Worm (Caenorhabditis elegans): Measurements from ENCODE around the gene fbxa-158.
A peak's percentile ranks its signal among the peaks of the same experiment; 100 is the strongest.

fbxa-158 gene

DNA sequence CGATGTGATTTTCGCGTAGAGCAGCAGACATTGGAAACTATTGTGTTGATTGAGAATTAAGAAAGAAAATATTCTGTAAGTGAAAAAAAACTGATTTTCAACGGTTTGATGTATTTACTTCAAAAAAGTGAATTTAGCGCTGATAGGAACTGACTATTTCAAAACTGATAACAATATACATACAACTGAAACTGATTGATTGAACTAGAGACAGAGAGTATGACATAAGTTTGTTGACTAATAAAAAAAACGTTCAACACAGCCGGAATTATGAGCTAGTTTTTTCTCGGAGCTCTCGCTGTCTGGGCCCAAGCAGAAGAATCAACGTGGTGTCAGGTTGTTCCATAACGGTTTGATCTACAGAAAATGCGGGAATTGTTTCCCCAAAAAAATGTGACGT, 7.1 kb downstream of the fbxa-158 start, which contains the start of gene fbxa-164:
fbxa-164 (minus strand) TSS at position 101 of the 400 bp plus-strand sequence.
- TF ChIP-seq mep-1 (tag; optimal IDR thresholded peaks at IDR 0.05) (no peak), sptf-1 (tag; optimal IDR thresholded peaks at IDR 0.05) (no peak), snpc-4 (tag; optimal IDR thresholded peaks at IDR 0.05) (no peak)

ce11 chrII:1610630-1611029, 10.4 kb downstream of the fbxa-158 start, which contains the start of gene fbxa-163:
fbxa-163 (minus strand) TSS chrII:1610730.
- TF ChIP-seq lin-32 (GFP tag; optimal IDR thresholded peaks at IDR 0.05) = no peak
- TF ChIP-seq zip-8 (tag; optimal IDR thresholded peaks at IDR 0.05) = no peak
- TF ChIP-seq nhr-28 (tag; optimal IDR thresholded peaks at IDR 0.05) = no peak
- TF ChIP-seq cnd-1 (tag; optimal IDR thresholded peaks at IDR 0.05) = no peak
- TF ChIP-seq tbx-8 (GFP tag; optimal IDR thresholded peaks at IDR 0.05) = no peak
- no peak for TF ChIP-seq elt-3 (tag; optimal IDR thresholded peaks at IDR 0.05)
- TF ChIP-seq unc-120 (tag; optimal IDR thresholded peaks at IDR 0.05; ENCODE audit: poor library complexity, severe bottlenecking) = no peak
- no peak for TF ChIP-seq snpc-4 (tag; optimal IDR thresholded peaks at IDR 0.05)
- TF ChIP-seq nhr-12 (tag; optimal IDR thresholded peaks at IDR 0.05) = no peak
- no peak for TF ChIP-seq nhr-2 (tag; optimal IDR thresholded peaks at IDR 0.05)
- no peak for TF ChIP-seq flh-1 (GFP tag; optimal IDR thresholded peaks at IDR 0.05)
- no peak for TF ChIP-seq ham-2 (GFP tag; optimal IDR thresholded peaks at IDR 0.05)
- TF ChIP-seq hlh-1 (tag; optimal IDR thresholded peaks at IDR 0.05) = no peak
- no peak for TF ChIP-seq nhr-76 (tag; optimal IDR thresholded peaks at IDR 0.05)

DNA sequence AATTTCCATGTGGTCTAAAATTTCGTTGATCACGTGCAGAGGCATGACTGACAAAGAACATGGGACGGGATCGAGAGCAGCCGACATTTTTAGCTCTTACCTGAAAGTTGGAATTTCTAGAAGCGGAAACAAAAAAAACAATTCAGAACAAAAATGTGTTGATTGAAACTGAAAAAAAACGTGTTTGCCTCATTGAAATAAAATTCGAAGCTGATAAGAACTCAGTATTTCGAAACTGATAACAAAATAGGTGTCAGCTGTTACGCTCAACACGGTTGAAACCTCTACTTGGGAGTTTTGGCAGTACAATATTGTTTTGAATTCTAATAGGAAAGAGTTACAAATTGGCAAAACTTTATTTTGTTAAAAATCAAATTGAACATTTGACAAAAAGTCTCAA, 12.2 kb downstream of the fbxa-158 start:
- no peak for TF ChIP-seq lin-13 (tag; optimal IDR thresholded peaks at IDR 0.05)
- no peak for TF ChIP-seq drap-1 (GFP tag; optimal IDR thresholded peaks at IDR 0.05)
- TF ChIP-seq ceh-83 (GFP tag; optimal IDR thresholded peaks at IDR 0.05) = no peak
- TF ChIP-seq mep-1 (tag; optimal IDR thresholded peaks at IDR 0.05) = no peak
- TF ChIP-seq flh-1 (GFP tag; optimal IDR thresholded peaks at IDR 0.05) = no peak
- no peak for TF ChIP-seq mls-2 (tag; optimal IDR thresholded peaks at IDR 0.05)
- no peak for TF ChIP-seq tbx-8 (GFP tag; optimal IDR thresholded peaks at IDR 0.05)
- TF ChIP-seq ceh-39 (tag; optimal IDR thresholded peaks at IDR 0.05) = no peak
- no peak for TF ChIP-seq blmp-1 (tag; optimal IDR thresholded peaks at IDR 0.05)
- TF ChIP-seq nhr-28 (tag; optimal IDR thresholded peaks at IDR 0.05) = no peak
- no peak for TF ChIP-seq unc-39 (tag; optimal IDR thresholded peaks at IDR 0.05)
- no peak for TF ChIP-seq unc-62 (GFP tag; optimal IDR thresholded peaks at IDR 0.05)
- TF ChIP-seq nhr-237 (tag; optimal IDR thresholded peaks at IDR 0.05) = no peak
- no peak for TF ChIP-seq sem-2 (GFP tag; optimal IDR thresholded peaks at IDR 0.05)
- no peak for TF ChIP-seq zip-8 (tag; optimal IDR thresholded peaks at IDR 0.05)
- no peak for TF ChIP-seq nhr-76 (tag; optimal IDR thresholded peaks at IDR 0.05)
- no peak for TF ChIP-seq bed-3 (GFP tag; optimal IDR thresholded peaks at IDR 0.05)

DNA sequence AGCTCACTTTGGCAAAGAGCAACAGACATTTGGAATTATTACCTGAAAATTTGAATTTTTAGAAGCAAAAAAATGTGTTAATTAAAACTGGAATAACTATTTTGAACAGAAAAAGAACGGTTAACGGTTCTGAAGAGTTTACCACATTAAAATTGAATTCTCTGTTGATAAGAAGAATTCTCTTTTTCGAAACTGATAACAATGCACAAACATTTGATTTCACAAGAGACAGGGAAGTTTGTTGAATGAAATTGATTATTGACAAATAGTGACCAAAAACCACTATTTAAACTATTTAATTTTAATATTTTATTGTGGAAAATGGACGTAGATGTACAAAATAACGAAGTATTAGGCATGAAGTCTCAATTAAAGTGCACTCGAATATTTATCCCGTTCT, 13.5 kb downstream of the fbxa-158 start:
- TF ChIP-seq elt-1 (tag; optimal IDR thresholded peaks at IDR 0.05; ENCODE audit: borderline replicate concordance, insufficient read depth) (no peak), mep-1 (tag; optimal IDR thresholded peaks at IDR 0.05) (no peak), nhr-76 (tag; optimal IDR thresholded peaks at IDR 0.05) (no peak), sptf-1 (tag; optimal IDR thresholded peaks at IDR 0.05) (no peak)

- TF ChIP-seq nhr-2 (tag; optimal IDR thresholded peaks at IDR 0.05) (no peak), ham-2 (GFP tag; optimal IDR thresholded peaks at IDR 0.05) (no peak), mep-1 (tag; optimal IDR thresholded peaks at IDR 0.05) (no peak), nhr-237 (tag; optimal IDR thresholded peaks at IDR 0.05) (no peak), ceh-39 (tag; optimal IDR thresholded peaks at IDR 0.05) (no peak), nhr-76 (tag; optimal IDR thresholded peaks at IDR 0.05) (no peak), lin-32 (GFP tag; optimal IDR thresholded peaks at IDR 0.05) (no peak), cnd-1 (tag; optimal IDR thresholded peaks at IDR 0.05) (no peak)
Observed at ce11 chrII:1606079-1606478, 15.0 kb downstream of the fbxa-158 start, which contains the start of gene bath-33. bath-33 (minus strand) TSS chrII:1606179.

DNA sequence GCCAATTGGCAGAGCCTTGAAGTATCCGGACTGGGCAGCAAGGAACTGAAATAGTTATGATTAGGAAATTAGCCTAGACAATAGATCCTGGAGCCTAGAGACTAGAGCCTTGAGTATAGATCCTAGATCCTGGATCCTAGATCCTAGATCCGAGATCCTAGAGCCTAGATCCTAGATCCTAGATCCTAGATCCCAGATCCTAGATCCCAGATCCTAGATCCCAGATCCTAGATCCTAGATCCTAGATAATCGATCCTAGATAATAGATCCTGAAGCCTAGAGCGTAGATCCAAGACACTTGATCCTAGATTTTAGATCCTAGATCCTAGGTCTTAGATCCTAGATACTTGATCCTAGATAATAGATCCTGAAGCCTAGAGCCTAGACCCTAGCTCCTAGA, 16.1 kb downstream of the fbxa-158 start:
- TF ChIP-seq bed-3 (GFP tag; optimal IDR thresholded peaks at IDR 0.05) (no peak), elt-1 (tag; optimal IDR thresholded peaks at IDR 0.05; ENCODE audit: borderline replicate concordance, insufficient read depth) (peak; percentile 73)

- TF ChIP-seq lin-13 (tag; optimal IDR thresholded peaks at IDR 0.05) (no peak), mep-1 (tag; optimal IDR thresholded peaks at IDR 0.05) (no peak)
Observed at ce11 chrII:1603049-1603448, 18.0 kb downstream of the fbxa-158 start.
